Worm (Caenorhabditis elegans) whole organism, young adult: ENCODE results near the gene C23F12.9.

Experiments
- B0336.3 ChIP-seq: fragments of 200-800 bp; sonication (Bioruptor generic); IDR thresholded peaks from 2 replicates; pipeline ENCODE4 v1.3.6; 2022; ENCODE audit warnings: missing genetic modification characterization, missing compliant biosample characterization
- D2030.7 ChIP-seq: fragments of 200-800 bp; sonication (Bioruptor generic); IDR thresholded peaks from 2 replicates; pipeline ENCODE4 v1.3.6; 2022; ENCODE audit warnings: missing genetic modification reagents, missing genetic modification characterization, missing compliant biosample characterization
- F33H1.4 ChIP-seq: fragments of 200-800 bp; sonication (Bioruptor generic); IDR thresholded peaks from 2 replicates; pipeline ENCODE4 v1.3.6; 2022; ENCODE audit warnings: missing genetic modification reagents, missing genetic modification characterization, missing compliant biosample characterization
- K11D2.4 ChIP-seq: fragments of 200-800 bp; sonication (Bioruptor generic); IDR thresholded peaks from 2 replicates; pipeline ENCODE4 v1.3.6; 2022; ENCODE audit warnings: missing genetic modification reagents, missing genetic modification characterization, missing compliant biosample characterization
- Y53F4B.3 ChIP-seq: fragments of 200-800 bp; sonication (Bioruptor generic); IDR thresholded peaks from 2 replicates; pipeline ENCODE4 v1.3.6; 2022; ENCODE audit warnings: missing genetic modification reagents, missing genetic modification characterization, missing compliant biosample characterization
- Y67H2A.10 ChIP-seq: fragments of 200-800 bp; sonication (Bioruptor generic); conservative IDR thresholded peaks from 2 replicates; pipeline ENCODE4 v1.3.6; 2022; ENCODE audit warnings: missing genetic modification reagents, missing genetic modification characterization, missing compliant biosample characterization
- ZK185.1 ChIP-seq: sonication (generic microtip); optimal IDR thresholded peaks from 2 replicates; lab custom pipeline; 2016; ENCODE audit warnings: mild to moderate bottlenecking, missing genetic modification characterization, missing compliant biosample characterization; ENCODE audit not compliant: poor library complexity, severe bottlenecking
- atf-7 ChIP-seq: sonication (generic microtip); optimal IDR thresholded peaks from 2 replicates; lab custom pipeline; 2017; ENCODE audit warnings: mild to moderate bottlenecking, missing genetic modification characterization, missing compliant biosample characterization
- athp-1 ChIP-seq: sonication (generic microtip); optimal IDR thresholded peaks from 2 replicates; lab custom pipeline; 2017; ENCODE audit warnings: mild to moderate bottlenecking, missing genetic modification characterization, missing compliant biosample characterization
- attf-3 ChIP-seq: fragments of 200-800 bp; sonication (Bioruptor generic); conservative IDR thresholded peaks from 2 replicates; pipeline ENCODE4 v1.3.6; 2022; ENCODE audit warnings: missing genetic modification reagents, missing genetic modification characterization, missing compliant biosample characterization
- attf-5 ChIP-seq: fragments of 200-800 bp; sonication (Bioruptor generic); optimal IDR thresholded peaks from 2 replicates; lab custom pipeline; 2018; ENCODE audit warnings: mild to moderate bottlenecking, missing genetic modification characterization, missing compliant biosample characterization
- cebp-1 ChIP-seq, 2 experiments: fragments of 200-800 bp in 1 of 2; sonication (Bioruptor generic) in 1 of 2; sonication (generic microtip) in 1 of 2; IDR thresholded peaks in 1 of 2; optimal IDR thresholded peaks in 1 of 2; 2 replicates each; pipeline versions ENCODE4 v1.3.6 to Lab custom; 2017 to 2022; ENCODE audit warnings: missing compliant biosample characterization in 2 of 2, missing genetic modification characterization in 2 of 2, mild to moderate bottlenecking in 1 of 2, missing genetic modification reagents in 1 of 2, moderate library complexity in 1 of 2
- ceh-40 ChIP-seq: fragments of 200-800 bp; sonication (Bioruptor generic); IDR thresholded peaks from 2 replicates; pipeline ENCODE4 v1.3.6; 2022; ENCODE audit warnings: missing genetic modification characterization, missing compliant biosample characterization
- ceh-91 ChIP-seq: fragments of 200-800 bp; sonication (Bioruptor generic); IDR thresholded peaks from 2 replicates; pipeline ENCODE4 v1.3.6; 2022; ENCODE audit warnings: missing genetic modification reagents, missing genetic modification characterization, missing compliant biosample characterization
- chd-7 ChIP-seq: sonication (generic microtip); optimal IDR thresholded peaks from 2 replicates; lab custom pipeline; 2016; ENCODE audit warnings: mild to moderate bottlenecking, missing genetic modification characterization, moderate library complexity, missing compliant biosample characterization
- die-1 ChIP-seq: sonication (generic microtip); optimal IDR thresholded peaks from 2 replicates; lab custom pipeline; 2016; ENCODE audit warnings: missing genotype, mild to moderate bottlenecking, missing genetic modification characterization, missing compliant biosample characterization
- dpl-1 ChIP-seq: fragments of 150-350 bp; optimal IDR thresholded peaks from 2 replicates; lab custom pipeline; 2014; ENCODE audit warnings: missing biosample characterization, missing genetic modification reagents, missing genetic modification characterization
- egl-18 ChIP-seq: fragments of 200-800 bp; sonication (Bioruptor generic); IDR thresholded peaks from 2 replicates; pipeline ENCODE4 v1.3.6; 2022; ENCODE audit warnings: missing genetic modification reagents, missing genetic modification characterization, missing compliant biosample characterization
- gei-17 ChIP-seq: fragments of 200-800 bp; sonication (Bioruptor generic); optimal IDR thresholded peaks from 2 replicates; lab custom pipeline; 2018; ENCODE audit warnings: mild to moderate bottlenecking, missing genetic modification characterization, missing compliant biosample characterization
- him-1 ChIP-seq: sonication (generic microtip); optimal IDR thresholded peaks from 2 replicates; lab custom pipeline; 2016; ENCODE audit warnings: missing genotype, missing genetic modification reagents, missing genetic modification characterization, missing compliant biosample characterization
- hsf-1 ChIP-seq: fragments of 200-800 bp; sonication (Bioruptor generic); IDR thresholded peaks from 2 replicates; pipeline ENCODE4 v1.3.6; 2022; ENCODE audit warnings: missing genetic modification reagents, missing genetic modification characterization, missing compliant biosample characterization
- let-607 ChIP-seq, 2 experiments: fragments of 200-800 bp in 1 of 2; sonication (Bioruptor generic) in 1 of 2; sonication (generic microtip) in 1 of 2; optimal IDR thresholded peaks; 2 replicates each; lab custom pipeline; 2016 to 2018; ENCODE audit warnings: mild to moderate bottlenecking in 2 of 2, missing compliant biosample characterization in 2 of 2, missing genetic modification characterization in 2 of 2, moderate library complexity in 2 of 2, missing genotype in 1 of 2
- lin-40 ChIP-seq: sonication (generic microtip); optimal IDR thresholded peaks from 2 replicates; lab custom pipeline; 2016; ENCODE audit warnings: missing genetic modification characterization, mild to moderate bottlenecking, missing compliant biosample characterization, missing genotype, missing genetic modification reagents
- madf-10 ChIP-seq: sonication (generic microtip); optimal IDR thresholded peaks from 2 replicates; lab custom pipeline; 2016; ENCODE audit warnings: mild to moderate bottlenecking, missing genetic modification characterization, missing compliant biosample characterization
- madf-6 ChIP-seq: fragments of 200-800 bp; sonication (Bioruptor generic); IDR thresholded peaks from 2 replicates; pipeline ENCODE4 v1.3.6; 2022; ENCODE audit warnings: missing genetic modification reagents, missing genetic modification characterization, missing compliant biosample characterization
- mcd-1 ChIP-seq: fragments of 200-800 bp; sonication (Bioruptor generic); IDR thresholded peaks from 2 replicates; pipeline ENCODE4 v1.3.6; 2022; ENCODE audit warnings: missing genetic modification reagents, missing genetic modification characterization, missing compliant biosample characterization
- mxl-1 ChIP-seq: sonication (generic microtip); optimal IDR thresholded peaks from 2 replicates; lab custom pipeline; 2016; ENCODE audit warnings: missing genetic modification characterization, missing compliant biosample characterization
- nfya-2 ChIP-seq: fragments of 200-800 bp; sonication (Bioruptor generic); IDR thresholded peaks from 2 replicates; pipeline ENCODE4 v1.3.6; 2022; ENCODE audit warnings: missing genetic modification reagents, missing genetic modification characterization, missing compliant biosample characterization
- nhr-179 ChIP-seq: sonication (generic microtip); optimal IDR thresholded peaks from 2 replicates; lab custom pipeline; 2016; ENCODE audit warnings: mild to moderate bottlenecking, missing genetic modification characterization, missing compliant biosample characterization
- nhr-27 ChIP-seq: fragments of 200-800 bp; sonication (Bioruptor generic); optimal IDR thresholded peaks from 2 replicates; lab custom pipeline; 2018; ENCODE audit warnings: mild to moderate bottlenecking, missing genetic modification characterization, moderate library complexity, missing compliant biosample characterization
- nhr-80 ChIP-seq: sonication (generic microtip); optimal IDR thresholded peaks from 2 replicates; lab custom pipeline; 2016; ENCODE audit warnings: missing genetic modification characterization, missing compliant biosample characterization
- rcor-1 ChIP-seq: fragments of 200-800 bp; sonication (Bioruptor generic); IDR thresholded peaks from 2 replicates; pipeline ENCODE4 v1.3.6; 2022; ENCODE audit warnings: missing genetic modification reagents, missing genetic modification characterization, missing compliant biosample characterization
- repo-1 ChIP-seq: sonication (generic microtip); optimal IDR thresholded peaks from 2 replicates; lab custom pipeline; 2017; ENCODE audit warnings: mild to moderate bottlenecking, missing genetic modification characterization, missing compliant biosample characterization
- snpc-1.3 ChIP-seq: sonication (generic microtip); optimal IDR thresholded peaks from 2 replicates; lab custom pipeline; 2017; ENCODE audit warnings: missing genetic modification characterization, mild to moderate bottlenecking, missing compliant biosample characterization, antibody characterized with exemption, moderate library complexity, missing genotype, missing genetic modification reagents; ENCODE audit not compliant: insufficient read depth
- snpc-4 ChIP-seq, 5 experiments: fragments of 150-350 bp in 1 of 5; sonication (generic microtip) in 4 of 5; optimal IDR thresholded peaks; 2 replicates each; lab custom pipeline; 2014 to 2018; ENCODE audit warnings: missing genetic modification characterization in 5 of 5, missing biosample characterization in 3 of 5, antibody characterized with exemption in 2 of 5, mild to moderate bottlenecking in 2 of 5, missing compliant biosample characterization in 2 of 5, missing genotype in 2 of 5, moderate library complexity in 2 of 5, missing genetic modification reagents in 1 of 5
- unc-130 ChIP-seq: sonication (generic microtip); optimal IDR thresholded peaks from 2 replicates; lab custom pipeline; 2016; ENCODE audit warnings: missing genetic modification reagents, missing genetic modification characterization, missing compliant biosample characterization
- xnd-1 ChIP-seq: sonication (generic microtip); optimal IDR thresholded peaks from 2 replicates; lab custom pipeline; 2016; ENCODE audit warnings: missing genotype, missing genetic modification reagents, missing genetic modification characterization, missing compliant biosample characterization
- zfh-2 ChIP-seq: fragments of 200-800 bp; sonication (Bioruptor generic); conservative IDR thresholded peaks from 2 replicates; pipeline ENCODE4 v1.3.6; 2022; ENCODE audit warnings: missing genetic modification reagents, missing genetic modification characterization, missing compliant biosample characterization
- ztf-25 ChIP-seq: fragments of 200-800 bp; sonication (Bioruptor generic); IDR thresholded peaks from 2 replicates; pipeline ENCODE4 v1.3.6; 2022; ENCODE audit warnings: missing genetic modification reagents, missing genetic modification characterization, missing compliant biosample characterization

The C23F12.9 gene

ce11 chrX:9411675-9412074 is 17.8 kb downstream of the C23F12.9 start:
- TF ChIP-seq dpl-1 (no peak), K11D2.4 (no peak), attf-3 (no peak)
- TF ChIP-seq, all 124 proteins: peak for 0

ce11 chrX:9417326-9417725 is 23.5 kb downstream of the C23F12.9 start:
- no peak for TF ChIP-seq unc-130 (GFP tag; lab: Kevin White, UChicago)
- TF ChIP-seq mcd-1 (GFP tag; lab: Robert Waterston, UW), result no peak
- no peak for TF ChIP-seq B0336.3 (GFP tag; lab: Robert Waterston, UW)
- TF ChIP-seq egl-18 (GFP tag; lab: Robert Waterston, UW), result no peak
- no peak for TF ChIP-seq nfya-2
- no peak for TF ChIP-seq atf-7
- no peak for TF ChIP-seq snpc-1.3 (tag; lab: Kevin White, UChicago)
- TF ChIP-seq rcor-1 (GFP tag; lab: Robert Waterston, UW), result no peak
- TF ChIP-seq F33H1.4, result no peak
- TF ChIP-seq madf-6 (GFP tag; lab: Robert Waterston, UW), result no peak
- TF ChIP-seq ZK185.1 (tag; lab: Kevin White, UChicago), result no peak
- no peak for TF ChIP-seq ceh-40 (GFP tag; lab: Robert Waterston, UW)
- TF ChIP-seq xnd-1 (tag; lab: Kevin White, UChicago), result no peak
- no peak for TF ChIP-seq him-1
- TF ChIP-seq hsf-1 (GFP tag; lab: Robert Waterston, UW), result no peak
- TF ChIP-seq gei-17, result no peak

ce11 chrX:9417948-9418347 is 24.1 kb downstream of the C23F12.9 start:
- no peak for TF ChIP-seq ceh-40 (GFP tag; lab: Robert Waterston, UW)
- TF ChIP-seq D2030.7 (GFP tag; lab: Robert Waterston, UW), result no peak
- TF ChIP-seq ztf-25 (GFP tag; lab: Robert Waterston, UW), result no peak
- TF ChIP-seq mxl-1, result no peak
- no peak for TF ChIP-seq Y67H2A.10
- no peak for TF ChIP-seq unc-130 (GFP tag; lab: Kevin White, UChicago)
- no peak for TF ChIP-seq nhr-179 (tag; lab: Kevin White, UChicago)

DNA sequence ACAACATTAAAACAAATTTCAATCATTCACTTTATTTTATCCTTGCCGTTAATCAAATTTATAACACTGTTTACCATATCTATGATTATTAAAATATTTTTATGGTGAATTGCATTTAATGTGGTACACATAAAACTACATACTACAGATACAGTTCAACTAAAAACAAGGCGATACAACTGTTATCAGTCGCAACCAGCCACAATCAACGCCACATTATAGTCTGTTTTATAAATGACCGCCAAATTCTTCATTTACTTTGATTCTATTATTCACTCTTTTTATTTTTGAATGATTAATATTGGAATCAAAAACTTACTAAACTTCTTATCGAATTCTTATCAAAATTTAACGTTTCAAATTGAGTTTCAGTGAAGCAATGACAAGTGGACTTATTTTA is 34.2 kb downstream of the C23F12.9 start, which contains the start of gene B0272.4:
B0272.4 (plus strand) TSS at position 373 of the 400 bp plus-strand sequence.
- TF ChIP-seq ceh-91 (GFP tag; lab: Robert Waterston, UW) (no peak), nhr-80 (tag; lab: Kevin White, UChicago) (peak; percentile 60), athp-1 (no peak)

ce11 chrX:9431002-9431482 is 37.2 kb downstream of the C23F12.9 start, which contains the start of gene B0272.3:
Gene B0272.3, plus strand, starts transcription at chrX:9431432.
- TF ChIP-seq snpc-4 (GFP tag; optimal IDR thresholded peaks at IDR 0.05; lab: Kevin White, UChicago), result no peak
- TF ChIP-seq snpc-4 (tag; optimal IDR thresholded peaks at IDR 0.05; lab: Kevin White, UChicago), result peak in 3 of 4 experiments; percentile 31 to 50 (median 41)
- no peak for TF ChIP-seq nhr-27 (tag; lab: Kevin White, UChicago)
- TF ChIP-seq cebp-1 (GFP tag; IDR thresholded peaks at IDR 0.05; lab: Robert Waterston, UW), result no peak
- TF ChIP-seq cebp-1 (tag; optimal IDR thresholded peaks at IDR 0.05; lab: Kevin White, UChicago), result peak; percentile 73
- peak; percentile 6 for TF ChIP-seq attf-5 (GFP tag; lab: Kevin White, UChicago)
- peak; percentile 49; the same call in 1 of the 2 replicates for TF ChIP-seq B0336.3 (GFP tag; lab: Robert Waterston, UW)
- TF ChIP-seq repo-1 (tag; lab: Kevin White, UChicago), result no peak
- TF ChIP-seq let-607 (tag; optimal IDR thresholded peaks at IDR 0.05; lab: Kevin White, UChicago), result peak in 1 of 2 experiments; percentile 69
- no peak for TF ChIP-seq D2030.7 (GFP tag; lab: Robert Waterston, UW)
- no peak for TF ChIP-seq hsf-1 (GFP tag; lab: Robert Waterston, UW)
- TF ChIP-seq atf-7, result peak; percentile 32
- TF ChIP-seq chd-7 (tag; lab: Kevin White, UChicago), result peak; percentile 46
- TF ChIP-seq Y53F4B.3, result no peak
- no peak for TF ChIP-seq egl-18 (GFP tag; lab: Robert Waterston, UW)
- 0 out of 2 replicates have a peak, but pooled peaks have one; percentile 32 for TF ChIP-seq zfh-2 (GFP tag; lab: Robert Waterston, UW)
- TF ChIP-seq nhr-80 (tag; lab: Kevin White, UChicago), result peak; percentile 79
- TF ChIP-seq madf-10, result peak; percentile 37
- no peak for TF ChIP-seq K11D2.4
- TF ChIP-seq die-1, result peak; percentile 3
- peak; percentile 48 for TF ChIP-seq lin-40 (tag; lab: Kevin White, UChicago)
- TF ChIP-seq, all 124 proteins: peak for 12
